Worm (Caenorhabditis elegans) whole organism, late embryonic: ENCODE measurements around the gene grl-20.

Experiments
- K02D7.2 ChIP-seq: sonication (generic microtip); optimal IDR thresholded peaks from 2 replicates; lab custom pipeline; 2017; ENCODE audit warnings: mild to moderate bottlenecking, missing genetic modification characterization, missing compliant biosample characterization
- ceh-19 ChIP-seq: fragments of 200-800 bp; sonication (Bioruptor generic); optimal IDR thresholded peaks from 2 replicates; lab custom pipeline; 2018; ENCODE audit warnings: mild to moderate bottlenecking, missing genetic modification characterization, missing compliant biosample characterization
- eyg-1 ChIP-seq: sonication (generic microtip); optimal IDR thresholded peaks from 2 replicates; lab custom pipeline; 2016; ENCODE audit warnings: missing genotype, missing genetic modification characterization, missing compliant biosample characterization
- nhr-11 ChIP-seq: fragments of 150-350 bp; optimal IDR thresholded peaks from 2 replicates; lab custom pipeline; 2014; ENCODE audit warnings: missing biosample characterization, missing genetic modification characterization
- npax-4 ChIP-seq: sonication (generic microtip); optimal IDR thresholded peaks from 2 replicates; lab custom pipeline; 2016; ENCODE audit warnings: missing genetic modification characterization, missing compliant biosample characterization
- pax-1 ChIP-seq: fragments of 150-350 bp; optimal IDR thresholded peaks from 2 replicates; lab custom pipeline; 2014; ENCODE audit warnings: missing biosample characterization, missing genetic modification characterization
- pha-2 ChIP-seq: sonication (generic microtip); optimal IDR thresholded peaks from 2 replicates; lab custom pipeline; 2017; ENCODE audit warnings: mild to moderate bottlenecking, missing genetic modification characterization, missing compliant biosample characterization
- pqm-1 ChIP-seq: sonication (generic microtip); optimal IDR thresholded peaks from 2 replicates; lab custom pipeline; 2016; ENCODE audit warnings: missing genetic modification characterization, missing compliant biosample characterization
- sox-4 ChIP-seq: sonication (generic microtip); optimal IDR thresholded peaks from 2 replicates; lab custom pipeline; 2017; ENCODE audit warnings: mild to moderate bottlenecking, missing genetic modification characterization, inconsistent platforms, missing compliant biosample characterization
- tbx-2 ChIP-seq: sonication (generic microtip); optimal IDR thresholded peaks from 2 replicates; lab custom pipeline; 2016; ENCODE audit warnings: missing genetic modification characterization, missing compliant biosample characterization
- unc-55 ChIP-seq: sonication (generic microtip); optimal IDR thresholded peaks from 2 replicates; lab custom pipeline; 2017; ENCODE audit warnings: missing biosample characterization, missing genetic modification reagents, missing genetic modification characterization
- ztf-16 ChIP-seq: sonication (generic microtip); optimal IDR thresholded peaks from 2 replicates; lab custom pipeline; 2017; ENCODE audit warnings: missing genetic modification characterization, missing compliant biosample characterization

DNA sequence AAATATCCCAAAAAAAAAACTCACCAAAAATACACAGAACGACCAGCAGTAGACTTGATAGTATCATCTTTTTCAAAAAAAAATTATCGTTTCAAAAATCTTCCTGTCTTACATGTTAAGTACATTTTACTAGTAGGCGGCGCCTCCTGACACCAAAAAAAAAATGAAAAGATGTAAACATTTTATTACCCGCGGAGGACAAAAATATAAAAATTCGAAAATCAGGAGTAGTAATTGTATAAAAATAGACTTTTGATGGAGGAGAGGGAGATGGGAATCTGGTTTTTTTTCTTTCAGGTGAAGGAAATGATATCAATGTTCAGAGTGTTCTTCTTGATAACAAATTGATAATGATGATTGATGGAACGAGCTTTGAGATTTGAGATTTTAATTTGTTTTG is 25.9 kb downstream of the grl-20 start, which contains the start of gene C23H5.15:
- no peak for TF ChIP-seq pax-1 (tag; lab: Kevin White, UChicago)
- TF ChIP-seq npax-4 (tag; lab: Kevin White, UChicago): no peak
- no peak for TF ChIP-seq sox-4
- TF ChIP-seq unc-55 (GFP tag; lab: Kevin White, UChicago): no peak
- TF ChIP-seq pqm-1 (tag; lab: Kevin White, UChicago): no peak
- no peak for TF ChIP-seq ztf-16 (tag; lab: Kevin White, UChicago)
- TF ChIP-seq pha-2 (tag; lab: Kevin White, UChicago): no peak
- no peak for TF ChIP-seq K02D7.2 (tag; lab: Kevin White, UChicago)
- TF ChIP-seq tbx-2: no peak
- no peak for TF ChIP-seq nhr-11
- no peak for TF ChIP-seq eyg-1 (tag; lab: Kevin White, UChicago)
- TF ChIP-seq ceh-19: no peak
